Fruit fly (Drosophila melanogaster) whole organism, embryonic: Measurements from ENCODE around the gene CG7556.

Experiments
- Ada2b ChIP-seq: fragments of 200-800 bp; sonication (Bioruptor generic); IDR thresholded peaks from 2 replicates; pipeline ENCODE4 v1.3.6; 2022; ENCODE audit warnings: missing biosample characterization, missing genetic modification characterization
- B-H1 ChIP-seq: fragments of 200-800 bp; sonication (Bioruptor generic); IDR thresholded peaks from 3 replicates; pipeline ENCODE4 v1.3.6; 2022; ENCODE audit warnings: missing biosample characterization, missing genetic modification characterization
- Bdp1 ChIP-seq: fragments of 200-800 bp; sonication (Bioruptor generic); optimal IDR thresholded peaks from 3 replicates; lab custom pipeline; 2016; ENCODE audit warnings: missing biosample characterization, missing genetic modification characterization
- CG10209 ChIP-seq: fragments of 200-800 bp; sonication (Bioruptor generic); optimal IDR thresholded peaks from 3 replicates; lab custom pipeline; 2017; ENCODE audit warnings: missing biosample characterization, mild to moderate bottlenecking, missing genetic modification characterization, missing genetic modification reagents
- CG10321 ChIP-seq: fragments of 200-800 bp; sonication (Bioruptor generic); IDR thresholded peaks from 2 replicates; pipeline ENCODE4 v1.3.6; 2022; ENCODE audit warnings: missing biosample characterization, missing genetic modification characterization
- CG10462 ChIP-seq: fragments of 200-800 bp; sonication (Bioruptor generic); optimal IDR thresholded peaks from 2 replicates; lab custom pipeline; 2016; ENCODE audit warnings: missing biosample characterization, missing genetic modification characterization
- CG12942 ChIP-seq: fragments of 200-800 bp; sonication (Bioruptor generic); optimal IDR thresholded peaks from 3 replicates; lab custom pipeline; 2016; ENCODE audit warnings: missing biosample characterization, missing genetic modification characterization
- CG13775 ChIP-seq: fragments of 200-800 bp; sonication (Bioruptor generic); optimal IDR thresholded peaks from 3 replicates; lab custom pipeline; 2017; ENCODE audit warnings: missing biosample characterization, mild to moderate bottlenecking, missing genetic modification characterization
- CG14050 ChIP-seq: fragments of 200-800 bp; sonication (Bioruptor generic); IDR thresholded peaks from 3 replicates; pipeline ENCODE4 v1.3.6; 2022; ENCODE audit warnings: missing biosample characterization, missing genetic modification characterization
- CG14710 ChIP-seq: fragments of 200-800 bp; sonication (Bioruptor generic); optimal IDR thresholded peaks from 3 replicates; lab custom pipeline; 2019; ENCODE audit warnings: missing biosample characterization, mild to moderate bottlenecking, missing genetic modification characterization, moderate library complexity
- CG15601 ChIP-seq: fragments of 200-800 bp; sonication (Bioruptor generic); optimal IDR thresholded peaks from 3 replicates; lab custom pipeline; 2019; ENCODE audit warnings: missing biosample characterization, mild to moderate bottlenecking, missing genetic modification characterization, moderate library complexity
- CG17186 ChIP-seq: fragments of 200-800 bp; sonication (Bioruptor generic); optimal IDR thresholded peaks from 3 replicates; lab custom pipeline; 2017; ENCODE audit warnings: missing biosample characterization, missing genetic modification reagents, missing genetic modification characterization
- CG30403 ChIP-seq: fragments of 200-800 bp; sonication (Bioruptor generic); optimal IDR thresholded peaks from 3 replicates; lab custom pipeline; 2016; ENCODE audit warnings: missing biosample characterization, missing genetic modification characterization
- CG32532 ChIP-seq: fragments of 200-800 bp; sonication (Bioruptor generic); IDR thresholded peaks from 2 replicates; pipeline ENCODE4 v1.3.6; 2022; ENCODE audit warnings: missing biosample characterization, missing genetic modification characterization
- CG32772 ChIP-seq: fragments of 200-800 bp; sonication (Bioruptor generic); IDR thresholded peaks from 2 replicates; pipeline ENCODE4 v1.3.6; 2022; ENCODE audit warnings: missing biosample characterization, missing genetic modification characterization
- CG4730 ChIP-seq: fragments of 200-800 bp; sonication (Bioruptor generic); IDR thresholded peaks from 2 replicates; pipeline ENCODE4 v1.3.6; 2022; ENCODE audit warnings: missing biosample characterization, missing genetic modification characterization
- CG6689 ChIP-seq: fragments of 200-800 bp; sonication (Bioruptor generic); IDR thresholded peaks from 2 replicates; pipeline ENCODE4 v1.3.6; 2022; ENCODE audit warnings: missing biosample characterization, missing genetic modification characterization
- CG7839 ChIP-seq: fragments of 200-800 bp; sonication (Bioruptor generic); optimal IDR thresholded peaks from 3 replicates; lab custom pipeline; 2018; ENCODE audit warnings: missing biosample characterization, mild to moderate bottlenecking, missing genetic modification characterization, moderate library complexity
- CG9727 ChIP-seq: fragments of 200-800 bp; sonication (Bioruptor generic); optimal IDR thresholded peaks from 3 replicates; lab custom pipeline; 2017; ENCODE audit warnings: missing biosample characterization, mild to moderate bottlenecking, missing genetic modification characterization
- D ChIP-seq, 2 experiments: fragments of 200-800 bp in 1 of 2; fragments of >200 bp in 1 of 2; sonication (Bioruptor generic) in 1 of 2; optimal IDR thresholded peaks; 2 replicates in 1 of 2; 3 replicates in 1 of 2; lab custom pipeline; 2017; ENCODE audit warnings: mild to moderate bottlenecking in 1 of 2, missing biosample characterization in 1 of 2, missing genetic modification characterization in 1 of 2, missing genetic modification reagents in 1 of 2
- D19B ChIP-seq: fragments of 200-800 bp; sonication (Bioruptor generic); optimal IDR thresholded peaks from 2 replicates; lab custom pipeline; 2017; ENCODE audit warnings: missing biosample characterization, mild to moderate bottlenecking, missing genetic modification characterization
- Dbx ChIP-seq: fragments of 200-800 bp; sonication (Bioruptor generic); IDR thresholded peaks from 3 replicates; pipeline ENCODE4 v1.3.6; 2022; ENCODE audit warnings: missing biosample characterization, missing genetic modification characterization
- Doc3 ChIP-seq: fragments of 200-800 bp; sonication (Bioruptor generic); IDR thresholded peaks from 3 replicates; pipeline ENCODE4 v1.3.6; 2022; ENCODE audit warnings: missing biosample characterization, missing genetic modification characterization; ENCODE audit not compliant: partially characterized antibody
- ERR ChIP-seq: fragments of 200-800 bp; sonication (Bioruptor generic); optimal IDR thresholded peaks from 2 replicates; lab custom pipeline; 2016; ENCODE audit warnings: missing biosample characterization, missing genetic modification characterization
- Eip74EF ChIP-seq, 2 experiments: fragments of 200-800 bp in 1 of 2; fragments of >200 bp in 1 of 2; sonication (Bioruptor generic) in 1 of 2; optimal IDR thresholded peaks; 2 replicates each; lab custom pipeline; 2017 to 2019; ENCODE audit warnings: missing biosample characterization in 2 of 2, missing genetic modification characterization in 2 of 2, mild to moderate bottlenecking in 1 of 2, moderate library complexity in 1 of 2
- Fer1 ChIP-seq: fragments of 200-800 bp; sonication (Bioruptor generic); optimal IDR thresholded peaks from 2 replicates; lab custom pipeline; 2017; ENCODE audit warnings: missing biosample characterization, mild to moderate bottlenecking, missing genetic modification characterization
- Nf-YA ChIP-seq: fragments of 200-800 bp; sonication (Bioruptor generic); IDR thresholded peaks from 2 replicates; pipeline ENCODE4 v1.3.6; 2022; ENCODE audit warnings: missing biosample characterization, missing genetic modification characterization
- Oli ChIP-seq: fragments of 200-800 bp; sonication (Bioruptor generic); optimal IDR thresholded peaks from 2 replicates; lab custom pipeline; 2018; ENCODE audit warnings: missing biosample characterization, mild to moderate bottlenecking, missing genetic modification characterization, moderate library complexity
- Spps ChIP-seq: fragments of 200-800 bp; sonication (Bioruptor generic); optimal IDR thresholded peaks from 2 replicates; lab custom pipeline; 2018; ENCODE audit warnings: missing biosample characterization, mild to moderate bottlenecking, missing genetic modification characterization
- Stat92E ChIP-seq, 3 experiments: fragments of >200 bp in 2 of 3; fragments of 200-800 bp in 1 of 3; sonication (Bioruptor generic) in 1 of 3; optimal IDR thresholded peaks; 2 replicates each; lab custom pipeline; 2017 to 2019; ENCODE audit warnings: missing biosample characterization in 3 of 3, missing genetic modification characterization in 3 of 3, mild to moderate bottlenecking in 1 of 3, moderate library complexity in 1 of 3
- ash1 ChIP-seq: fragments of 200-800 bp; sonication (Bioruptor generic); optimal IDR thresholded peaks from 2 replicates; lab custom pipeline; 2018; ENCODE audit warnings: missing biosample characterization, mild to moderate bottlenecking, missing genetic modification characterization
- bbx ChIP-seq: fragments of 200-800 bp; sonication (Bioruptor generic); IDR thresholded peaks from 2 replicates; pipeline ENCODE4 v1.3.6; 2022; ENCODE audit warnings: missing biosample characterization, missing genetic modification characterization; ENCODE audit not compliant: partially characterized antibody
- cwo ChIP-seq: fragments of 200-800 bp; sonication (Bioruptor generic); optimal IDR thresholded peaks from 3 replicates; lab custom pipeline; 2017; ENCODE audit warnings: missing biosample characterization, missing genetic modification characterization, mild to moderate bottlenecking, moderate library complexity, missing genetic modification reagents
- esg ChIP-seq: fragments of 200-800 bp; sonication (Bioruptor generic); conservative IDR thresholded peaks from 2 replicates; pipeline ENCODE4 v1.3.6; 2022; ENCODE audit warnings: missing biosample characterization, missing genetic modification characterization
- grau ChIP-seq: fragments of 200-800 bp; optimal IDR thresholded peaks from 3 replicates; lab custom pipeline; 2019; ENCODE audit warnings: missing biosample characterization, mild to moderate bottlenecking, missing genetic modification characterization, moderate library complexity
- jigr1 ChIP-seq: fragments of 200-800 bp; sonication (Bioruptor generic); IDR thresholded peaks from 3 replicates; pipeline ENCODE4 v1.3.6; 2022; ENCODE audit warnings: missing biosample characterization, missing genetic modification characterization
- jing ChIP-seq: fragments of 200-800 bp; sonication (Bioruptor generic); optimal IDR thresholded peaks from 2 replicates; lab custom pipeline; 2018; ENCODE audit warnings: missing biosample characterization, mild to moderate bottlenecking, missing genetic modification characterization
- kah ChIP-seq: fragments of 200-800 bp; sonication (Bioruptor generic); optimal IDR thresholded peaks from 2 replicates; lab custom pipeline; 2018; ENCODE audit warnings: missing biosample characterization, mild to moderate bottlenecking, missing genetic modification characterization
- lab ChIP-seq: fragments of 200-800 bp; sonication (Bioruptor generic); optimal IDR thresholded peaks from 3 replicates; lab custom pipeline; 2017; ENCODE audit warnings: missing biosample characterization, missing genetic modification characterization, mild to moderate bottlenecking, moderate library complexity, missing genetic modification reagents
- lbe ChIP-seq: fragments of 200-800 bp; sonication (Bioruptor generic); optimal IDR thresholded peaks from 2 replicates; lab custom pipeline; 2016; ENCODE audit warnings: missing biosample characterization, mild to moderate bottlenecking, missing genetic modification characterization
- lilli ChIP-seq: fragments of 200-800 bp; sonication (Bioruptor generic); optimal IDR thresholded peaks from 3 replicates; lab custom pipeline; 2016; ENCODE audit warnings: missing biosample characterization, missing genetic modification characterization
- lov ChIP-seq, 2 experiments: fragments of 200-800 bp in 1 of 2; fragments of >200 bp in 1 of 2; sonication (Bioruptor generic) in 1 of 2; IDR thresholded peaks in 1 of 2; optimal IDR thresholded peaks in 1 of 2; 2 replicates in 1 of 2; 3 replicates in 1 of 2; pipeline versions ENCODE4 v1.3.6 to Lab custom; 2017 to 2022; ENCODE audit warnings: missing biosample characterization in 1 of 2, missing genetic modification characterization in 1 of 2
- ro ChIP-seq: fragments of 200-800 bp; sonication (Bioruptor generic); IDR thresholded peaks from 2 replicates; pipeline ENCODE4 v1.3.6; 2022; ENCODE audit warnings: missing biosample characterization, missing genetic modification characterization
- sima ChIP-seq: fragments of 200-800 bp; sonication (Bioruptor generic); optimal IDR thresholded peaks from 2 replicates; lab custom pipeline; 2016; ENCODE audit warnings: missing biosample characterization, missing genetic modification characterization
- sob ChIP-seq: fragments of 200-800 bp; sonication (Bioruptor generic); IDR thresholded peaks from 2 replicates; pipeline ENCODE4 v1.3.6; 2022; ENCODE audit warnings: missing biosample characterization, missing genetic modification characterization
- toy ChIP-seq: fragments of 200-800 bp; sonication (Bioruptor generic); IDR thresholded peaks from 2 replicates; pipeline ENCODE4 v1.3.6; 2022; ENCODE audit warnings: missing biosample characterization, missing genetic modification characterization
- zf30C ChIP-seq: fragments of 200-800 bp; sonication (Bioruptor generic); optimal IDR thresholded peaks from 3 replicates; lab custom pipeline; 2018; ENCODE audit warnings: missing biosample characterization, mild to moderate bottlenecking, missing genetic modification characterization

The CG7556 gene

DNA sequence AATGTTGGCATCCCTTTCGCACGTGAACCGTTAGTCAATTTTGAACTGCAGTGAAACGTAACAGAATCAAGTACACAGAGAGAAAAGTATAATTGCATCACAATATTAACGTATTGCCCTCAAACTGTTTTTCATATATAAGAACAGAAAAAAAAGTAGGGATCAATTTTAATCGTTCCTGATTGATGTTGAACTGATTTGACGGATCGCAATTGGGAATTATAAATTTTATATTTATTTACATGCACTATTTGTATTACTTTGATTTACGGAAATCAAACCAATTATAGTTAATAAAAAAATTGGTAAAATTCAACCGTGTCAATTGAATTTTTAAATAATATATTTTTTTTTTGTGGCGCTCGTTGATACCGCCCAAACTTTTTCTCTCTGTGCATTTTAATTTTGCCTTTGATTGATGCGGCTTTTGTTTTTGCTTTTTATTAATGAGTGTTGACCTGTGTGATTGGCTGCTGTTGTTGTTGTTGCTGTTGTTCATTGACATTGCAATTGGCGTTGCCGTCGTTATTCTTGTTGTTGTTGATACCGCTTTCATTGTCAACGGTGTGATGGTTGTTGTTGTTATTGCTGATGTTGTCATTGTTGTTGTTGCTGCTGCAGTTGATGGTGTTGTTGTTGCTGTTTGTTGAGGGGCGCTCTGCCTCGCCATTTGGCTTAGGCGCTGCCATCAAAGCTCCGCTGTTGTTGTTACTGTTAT lies 26.9 kb downstream of the CG7556 start (continued):
- peak; percentile 18; the same call in 1 of the 2 replicates for TF ChIP-seq CG32772 (GFP tag; lab: Robert Waterston, UW)
- TF ChIP-seq CG32532 (GFP tag; lab: Robert Waterston, UW), result 0 out of 2 replicates have a peak, but pooled peaks have one; percentile 16
- TF ChIP-seq jing (GFP tag; lab: Kevin White, UChicago), result no peak
- no peak; the same call in 1 of the 2 replicates for TF ChIP-seq CG10321
- no peak for TF ChIP-seq lov (optimal IDR thresholded peaks at IDR 0.05; lab: Kevin White, UChicago)
- TF ChIP-seq lov (GFP tag; IDR thresholded peaks at IDR 0.05; lab: Robert Waterston, UW), result no peak
- no peak for TF ChIP-seq Doc3
- TF ChIP-seq Oli, result peak; percentile 77
- TF ChIP-seq Spps (tag; lab: Kevin White, UChicago), result peak; percentile 14
- TF ChIP-seq Fer1 (GFP tag; lab: Kevin White, UChicago), result peak; percentile 22
- TF ChIP-seq CG4730 (GFP tag; lab: Robert Waterston, UW), result 0 out of 2 replicates have a peak, but pooled peaks have one; percentile 27
- TF ChIP-seq jigr1 (GFP tag; lab: Robert Waterston, UW), result no peak
- TF ChIP-seq Stat92E (GFP tag; optimal IDR thresholded peaks at IDR 0.05; lab: Kevin White, UChicago), result no peak
- peak; percentile 22 for TF ChIP-seq D19B (GFP tag; lab: Kevin White, UChicago)
- 0 out of 2 replicates have a peak, but pooled peaks have one; percentile 13 for TF ChIP-seq sob (GFP tag; lab: Robert Waterston, UW)
- peak; percentile 35 for TF ChIP-seq lilli (GFP tag; lab: Kevin White, UChicago)
- peak; percentile 66 for TF ChIP-seq CG7839
- no peak for TF ChIP-seq ash1 (GFP tag; lab: Kevin White, UChicago)
- no peak for TF ChIP-seq Bdp1 (GFP tag; lab: Kevin White, UChicago)
- TF ChIP-seq esg (GFP tag; lab: Robert Waterston, UW), result peak; percentile 35; the same call in 1 of the 2 replicates
- TF ChIP-seq CG30403 (GFP tag; lab: Kevin White, UChicago), result peak; percentile 72
- peak; percentile 36; the same call in 1 of the 3 replicates for TF ChIP-seq CG14050 (GFP tag; lab: Robert Waterston, UW)
- no peak for TF ChIP-seq Nf-YA (GFP tag; lab: Robert Waterston, UW)
- TF ChIP-seq toy (GFP tag; lab: Robert Waterston, UW), result no peak
- peak; percentile 23 for TF ChIP-seq CG15601 (tag; lab: Kevin White, UChicago)
- peak; percentile 45; the same call in 2 of the 3 replicates for TF ChIP-seq B-H1
- peak; percentile 60 for TF ChIP-seq zf30C
- peak; percentile 61 for TF ChIP-seq grau (tag; lab: Kevin White, UChicago)
- TF ChIP-seq CG10462 (GFP tag; lab: Kevin White, UChicago), result peak; percentile 32
- TF ChIP-seq kah (GFP tag; lab: Kevin White, UChicago), result no peak
- TF ChIP-seq lab, result peak; percentile 62
- peak; percentile 54 for TF ChIP-seq CG13775 (GFP tag; lab: Kevin White, UChicago)
- peak; percentile 23 for TF ChIP-seq cwo (GFP tag; lab: Kevin White, UChicago)
- no peak for TF ChIP-seq ERR (GFP tag; lab: Kevin White, UChicago)
- TF ChIP-seq ro (GFP tag; lab: Robert Waterston, UW), result 0 out of 2 replicates have a peak, but pooled peaks have one; percentile 13
- TF ChIP-seq CG14710 (tag; lab: Kevin White, UChicago), result peak; percentile 60
- peak; percentile 59 for TF ChIP-seq CG6689 (GFP tag; lab: Robert Waterston, UW)
- 0 out of 2 replicates have a peak, but pooled peaks have one; percentile 16 for TF ChIP-seq Ada2b (GFP tag; lab: Robert Waterston, UW)
- TF ChIP-seq bbx (GFP tag; lab: Robert Waterston, UW), result no peak
- peak; percentile 73 for TF ChIP-seq CG9727
- no peak for TF ChIP-seq CG17186 (GFP tag; lab: Kevin White, UChicago)
- TF ChIP-seq CG12942, result peak; percentile 1
- no peak for TF ChIP-seq sima (GFP tag; lab: Kevin White, UChicago)
- TF ChIP-seq D (optimal IDR thresholded peaks at IDR 0.05; lab: Kevin White, UChicago), result no peak
- TF ChIP-seq D (GFP tag; optimal IDR thresholded peaks at IDR 0.05; lab: Kevin White, UChicago), result peak; percentile 70
- peak; percentile 58 for TF ChIP-seq lbe
- no peak for TF ChIP-seq Dbx (GFP tag; lab: Robert Waterston, UW)
- TF ChIP-seq Eip74EF (GFP tag; optimal IDR thresholded peaks at IDR 0.05; lab: Kevin White, UChicago), result no peak
- peak; percentile 50 for TF ChIP-seq CG10209 (GFP tag; lab: Kevin White, UChicago)
